Worm (Caenorhabditis elegans): ENCODE results near the gene K09E9.3.

Gene K09E9.3

ce11 chrX:15591068-15591467 lies 22.5 kb downstream of the K09E9.3 start, which contains the start of gene usp-33:
Gene usp-33, plus strand, starts transcription at chrX:15591368.
- no peak for TF ChIP-seq sea-1 (GFP tag; conservative IDR thresholded peaks at IDR 0.05)
- no peak for TF ChIP-seq hmbx-1 (tag; optimal IDR thresholded peaks at IDR 0.05)
- TF ChIP-seq ama-1 (optimal IDR thresholded peaks at IDR 0.05), result no peak
- TF ChIP-seq ets-7 (tag; optimal IDR thresholded peaks at IDR 0.05), result no peak
- no peak for TF ChIP-seq tbx-11 (GFP tag; IDR thresholded peaks at IDR 0.05)
- TF ChIP-seq tra-4 (tag; optimal IDR thresholded peaks at IDR 0.05), result no peak
- TF ChIP-seq F13C5.2 (tag; optimal IDR thresholded peaks at IDR 0.05), result no peak
- TF ChIP-seq ceh-36 (tag; optimal IDR thresholded peaks at IDR 0.05), result no peak
- no peak for TF ChIP-seq aly-1 (tag; optimal IDR thresholded peaks at IDR 0.05)
- TF ChIP-seq scrt-1 (GFP tag; IDR thresholded peaks at IDR 0.05), result no peak
- TF ChIP-seq B0310.2 (tag; optimal IDR thresholded peaks at IDR 0.05), result no peak
- no peak for TF ChIP-seq pes-1 (GFP tag; IDR thresholded peaks at IDR 0.05)
- no peak for TF ChIP-seq flt-1 (GFP tag; IDR thresholded peaks at IDR 0.05)
- no peak for TF ChIP-seq hmg-4 (GFP tag; optimal IDR thresholded peaks at IDR 0.05)
- no peak for TF ChIP-seq tbx-37 (GFP tag; conservative IDR thresholded peaks at IDR 0.05)
- TF ChIP-seq hnd-1 (tag; optimal IDR thresholded peaks at IDR 0.05), result no peak
- no peak for TF ChIP-seq ceh-13 (GFP tag; optimal IDR thresholded peaks at IDR 0.05)

DNA sequence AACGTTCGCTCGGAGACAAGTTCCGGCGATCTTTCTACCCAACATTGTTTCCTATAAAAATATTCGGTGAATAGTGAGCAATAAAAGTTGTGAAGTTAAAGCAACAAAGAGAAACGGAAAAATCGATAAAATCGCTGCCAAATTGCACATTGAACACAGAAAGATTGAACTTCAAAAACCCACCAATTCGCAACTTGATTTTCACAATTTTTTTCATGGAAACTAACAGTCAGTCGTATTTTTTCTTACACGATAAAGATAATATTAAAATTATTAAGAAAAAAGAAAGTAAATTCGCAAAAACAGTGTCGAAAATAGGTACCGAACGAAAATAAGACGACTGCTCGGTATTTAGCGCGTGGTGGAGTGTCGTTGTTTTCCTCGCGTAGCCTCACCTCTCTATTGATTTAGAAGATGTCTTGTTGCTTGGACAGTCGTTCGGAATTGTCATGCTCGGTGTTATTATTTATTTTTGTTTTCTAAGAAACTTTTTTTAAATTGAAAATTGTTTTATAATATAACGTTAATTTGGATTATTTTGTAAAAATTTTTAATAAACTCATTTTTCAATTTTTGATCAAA lies 23.2 kb downstream of the K09E9.3 start, which contains the start of gene gas-1:
Gene gas-1 (minus strand): TSS at position 51 of the 582 bp plus-strand sequence.
- TF ChIP-seq ceh-36 (tag; optimal IDR thresholded peaks at IDR 0.05), result no peak
- TF ChIP-seq tra-4 (tag; optimal IDR thresholded peaks at IDR 0.05), result no peak
- no peak for TF ChIP-seq B0310.2 (tag; optimal IDR thresholded peaks at IDR 0.05)
- no peak for TF ChIP-seq sea-1 (GFP tag; conservative IDR thresholded peaks at IDR 0.05)
- no peak for TF ChIP-seq hmg-4 (GFP tag; optimal IDR thresholded peaks at IDR 0.05)
- TF ChIP-seq flt-1 (GFP tag; IDR thresholded peaks at IDR 0.05), result no peak
- TF ChIP-seq ets-7 (tag; optimal IDR thresholded peaks at IDR 0.05), result no peak
- no peak for TF ChIP-seq scrt-1 (GFP tag; IDR thresholded peaks at IDR 0.05)

- TF ChIP-seq hmg-4 (GFP tag; optimal IDR thresholded peaks at IDR 0.05) (no peak), ama-1 (optimal IDR thresholded peaks at IDR 0.05) (no peak), F13C5.2 (tag; optimal IDR thresholded peaks at IDR 0.05) (no peak), hnd-1 (tag; optimal IDR thresholded peaks at IDR 0.05) (no peak), scrt-1 (GFP tag; IDR thresholded peaks at IDR 0.05) (no peak), sea-1 (GFP tag; conservative IDR thresholded peaks at IDR 0.05) (no peak)
Measured at ce11 chrX:15586192-15586591, 27.4 kb downstream of the K09E9.3 start.

DNA sequence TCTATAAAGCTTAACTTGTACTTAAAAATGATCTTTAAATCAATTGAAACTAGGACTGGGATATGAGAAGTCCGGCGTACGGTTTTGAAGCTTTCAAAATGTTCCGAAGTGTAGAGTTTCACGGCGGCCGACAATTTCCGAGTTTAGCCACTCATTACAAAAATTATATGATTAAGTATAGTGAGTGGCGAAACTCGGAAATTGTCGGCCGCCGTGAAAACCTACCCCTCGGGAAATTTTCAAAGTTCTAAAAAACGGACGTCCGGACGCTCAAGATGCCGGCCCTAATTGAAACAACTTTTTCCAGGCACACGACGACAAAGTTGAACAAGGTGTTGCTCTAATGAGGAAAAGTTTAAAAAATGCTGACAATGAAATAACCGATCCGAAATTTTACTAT lies 28.5 kb downstream of the K09E9.3 start:
- TF ChIP-seq flt-1 (GFP tag; IDR thresholded peaks at IDR 0.05) (no peak), hnd-1 (tag; optimal IDR thresholded peaks at IDR 0.05) (no peak), ceh-13 (GFP tag; optimal IDR thresholded peaks at IDR 0.05) (no peak), aly-1 (tag; optimal IDR thresholded peaks at IDR 0.05) (no peak), tra-4 (tag; optimal IDR thresholded peaks at IDR 0.05) (no peak), scrt-1 (GFP tag; IDR thresholded peaks at IDR 0.05) (no peak), pes-1 (GFP tag; IDR thresholded peaks at IDR 0.05) (no peak), ama-1 (optimal IDR thresholded peaks at IDR 0.05) (no peak), ets-7 (tag; optimal IDR thresholded peaks at IDR 0.05) (no peak), hmbx-1 (tag; optimal IDR thresholded peaks at IDR 0.05) (no peak)

DNA sequence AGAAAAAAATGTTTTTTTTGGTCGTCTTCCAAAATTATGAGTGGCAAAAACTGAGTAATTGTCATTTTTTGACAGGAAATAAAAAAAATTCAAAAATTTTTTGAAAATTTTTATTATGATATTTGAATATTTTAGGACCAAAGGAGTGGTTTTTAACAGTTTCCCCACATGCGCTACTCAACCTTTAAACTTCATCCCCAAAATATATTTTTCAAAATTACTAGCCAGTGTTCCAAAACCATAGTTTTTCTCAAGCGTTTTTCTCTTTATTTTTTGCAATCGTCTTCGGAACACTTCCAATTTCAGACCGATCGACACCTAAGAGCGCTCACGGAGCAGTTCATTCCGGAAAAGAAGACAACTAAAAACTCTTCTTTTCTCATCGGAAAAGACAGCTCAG lies 36.7 kb downstream of the K09E9.3 start, which contains the start of gene K09A9.6:
Gene K09A9.6 (plus strand): TSS at position 301 of the 400 bp plus-strand sequence.
- TF ChIP-seq hmbx-1 (tag; optimal IDR thresholded peaks at IDR 0.05) (no peak), ceh-36 (tag; optimal IDR thresholded peaks at IDR 0.05) (no peak), tbx-11 (GFP tag; IDR thresholded peaks at IDR 0.05) (no peak), hmg-4 (GFP tag; optimal IDR thresholded peaks at IDR 0.05) (no peak), B0310.2 (tag; optimal IDR thresholded peaks at IDR 0.05) (no peak), tbx-37 (GFP tag; conservative IDR thresholded peaks at IDR 0.05) (no peak), F13C5.2 (tag; optimal IDR thresholded peaks at IDR 0.05) (no peak), aly-1 (tag; optimal IDR thresholded peaks at IDR 0.05) (no peak), scrt-1 (GFP tag; IDR thresholded peaks at IDR 0.05) (no peak), pes-1 (GFP tag; IDR thresholded peaks at IDR 0.05) (no peak), tra-4 (tag; optimal IDR thresholded peaks at IDR 0.05) (no peak), sea-1 (GFP tag; conservative IDR thresholded peaks at IDR 0.05) (no peak), ceh-13 (GFP tag; optimal IDR thresholded peaks at IDR 0.05) (no peak), ets-7 (tag; optimal IDR thresholded peaks at IDR 0.05) (no peak), hnd-1 (tag; optimal IDR thresholded peaks at IDR 0.05) (no peak), ama-1 (optimal IDR thresholded peaks at IDR 0.05) (no peak), flt-1 (GFP tag; IDR thresholded peaks at IDR 0.05) (no peak)

ce11 chrX:15575460-15575859 lies 38.1 kb downstream of the K09E9.3 start:
- TF ChIP-seq tbx-11 (GFP tag; IDR thresholded peaks at IDR 0.05), result no peak
- TF ChIP-seq ceh-36 (tag; optimal IDR thresholded peaks at IDR 0.05), result no peak
- TF ChIP-seq hmbx-1 (tag; optimal IDR thresholded peaks at IDR 0.05), result no peak
- no peak for TF ChIP-seq F13C5.2 (tag; optimal IDR thresholded peaks at IDR 0.05)
- no peak for TF ChIP-seq sea-1 (GFP tag; conservative IDR thresholded peaks at IDR 0.05)
- TF ChIP-seq hmg-4 (GFP tag; optimal IDR thresholded peaks at IDR 0.05), result no peak
- TF ChIP-seq ets-7 (tag; optimal IDR thresholded peaks at IDR 0.05), result no peak
- no peak for TF ChIP-seq tbx-37 (GFP tag; conservative IDR thresholded peaks at IDR 0.05)
- no peak for TF ChIP-seq flt-1 (GFP tag; IDR thresholded peaks at IDR 0.05)
- TF ChIP-seq ceh-13 (GFP tag; optimal IDR thresholded peaks at IDR 0.05), result no peak
- TF ChIP-seq ama-1 (optimal IDR thresholded peaks at IDR 0.05), result no peak
- TF ChIP-seq scrt-1 (GFP tag; IDR thresholded peaks at IDR 0.05), result no peak
- TF ChIP-seq hnd-1 (tag; optimal IDR thresholded peaks at IDR 0.05), result no peak
- no peak for TF ChIP-seq aly-1 (tag; optimal IDR thresholded peaks at IDR 0.05)

ce11 chrX:15572021-15572420 lies 41.6 kb downstream of the K09E9.3 start:
- TF ChIP-seq ceh-13 (GFP tag; optimal IDR thresholded peaks at IDR 0.05) (no peak), hmg-4 (GFP tag; optimal IDR thresholded peaks at IDR 0.05) (no peak), aly-1 (tag; optimal IDR thresholded peaks at IDR 0.05) (peak; percentile 5), tbx-11 (GFP tag; IDR thresholded peaks at IDR 0.05) (no peak), F13C5.2 (tag; optimal IDR thresholded peaks at IDR 0.05) (no peak), ets-7 (tag; optimal IDR thresholded peaks at IDR 0.05) (no peak), ceh-36 (tag; optimal IDR thresholded peaks at IDR 0.05) (no peak), sea-1 (GFP tag; conservative IDR thresholded peaks at IDR 0.05) (no peak), hnd-1 (tag; optimal IDR thresholded peaks at IDR 0.05) (no peak)
